Worm (Caenorhabditis elegans): ENCODE data around the gene F26F2.8.

DNA sequence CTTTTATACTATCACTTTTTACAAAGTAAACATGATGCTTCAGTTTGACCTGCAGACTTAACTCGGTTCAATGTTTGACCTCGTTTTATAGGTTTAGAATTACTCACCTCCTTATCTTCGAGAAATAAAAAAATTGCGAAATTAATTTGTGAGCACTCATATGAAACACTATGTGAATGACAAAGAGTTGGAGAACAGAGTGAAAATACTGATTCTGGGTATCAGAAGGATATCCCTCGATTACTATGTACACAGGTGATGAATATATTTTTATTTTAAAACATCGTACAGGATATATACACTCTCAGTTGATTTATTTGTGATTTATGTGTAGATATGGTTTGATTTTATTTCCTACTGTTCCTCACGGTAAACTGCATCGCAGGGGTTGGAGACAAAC, 23.1 kb upstream of the F26F2.8 start, which contains the start of gene Y38H6C.23:
- no peak for TF ChIP-seq F16B12.6 (tag; optimal IDR thresholded peaks at IDR 0.05)
- TF ChIP-seq nhr-90 (tag; optimal IDR thresholded peaks at IDR 0.05; ENCODE audit: poor library complexity): no peak
- TF ChIP-seq ama-1 (optimal IDR thresholded peaks at IDR 0.05): no peak
- no peak for TF ChIP-seq efl-1 (optimal IDR thresholded peaks at IDR 0.05)
- TF ChIP-seq efl-1 (GFP tag; optimal IDR thresholded peaks at IDR 0.05 in 1 of 2): no peak
- no peak for TF ChIP-seq lin-15B (tag; optimal IDR thresholded peaks at IDR 0.05)
- no peak for TF ChIP-seq mdl-1 (tag; optimal IDR thresholded peaks at IDR 0.05)
